Fruit fly (Drosophila melanogaster) whole organism, embryonic: ENCODE results near the gene CG9302.
A peak's percentile ranks its signal among the peaks of the same experiment; 100 is the strongest.

Experiments used
- B-H1 ChIP-seq: fragments of 200-800 bp; sonication (Bioruptor generic); IDR thresholded peaks from 3 replicates; pipeline ENCODE4 v1.3.6; 2022; ENCODE audit warnings: missing biosample characterization, missing genetic modification characterization
- C15 ChIP-seq: fragments of 200-800 bp; sonication (Bioruptor generic); IDR thresholded peaks from 3 replicates; pipeline ENCODE4 v1.3.6; 2022; ENCODE audit warnings: missing biosample characterization, missing genetic modification characterization
- CG1024 ChIP-seq: fragments of 200-800 bp; sonication (Bioruptor generic); IDR thresholded peaks from 2 replicates; pipeline ENCODE4 v1.3.6; 2022; ENCODE audit warnings: missing biosample characterization, missing genetic modification characterization
- CG10366 ChIP-seq: fragments of 200-800 bp; sonication (Bioruptor generic); IDR thresholded peaks from 2 replicates; pipeline ENCODE4 v1.3.6; 2022; ENCODE audit warnings: missing biosample characterization, missing genetic modification characterization
- CG10565 ChIP-seq: fragments of 200-800 bp; sonication (Bioruptor generic); optimal IDR thresholded peaks from 3 replicates; lab custom pipeline; 2016; ENCODE audit warnings: missing biosample characterization, mild to moderate bottlenecking, missing genetic modification characterization
- CG10654 ChIP-seq: fragments of 200-800 bp; sonication (Bioruptor generic); optimal IDR thresholded peaks from 2 replicates; lab custom pipeline; 2016; ENCODE audit warnings: missing biosample characterization, missing genetic modification characterization
- CG12104 ChIP-seq: fragments of 200-800 bp; sonication (Bioruptor generic); optimal IDR thresholded peaks from 3 replicates; lab custom pipeline; 2016; ENCODE audit warnings: missing biosample characterization, missing genetic modification characterization
- CG14050 ChIP-seq: fragments of 200-800 bp; sonication (Bioruptor generic); IDR thresholded peaks from 3 replicates; pipeline ENCODE4 v1.3.6; 2022; ENCODE audit warnings: missing biosample characterization, missing genetic modification characterization
- CG17328 ChIP-seq: fragments of 200-800 bp; sonication (Bioruptor generic); IDR thresholded peaks from 2 replicates; pipeline ENCODE4 v1.3.6; 2022; ENCODE audit warnings: missing biosample characterization, missing genetic modification characterization
- CG2202 ChIP-seq: fragments of 200-800 bp; sonication (Bioruptor generic); optimal IDR thresholded peaks from 2 replicates; lab custom pipeline; 2018; ENCODE audit warnings: missing biosample characterization, mild to moderate bottlenecking, missing genetic modification characterization
- CG34376 ChIP-seq: fragments of 200-800 bp; sonication (Bioruptor generic); optimal IDR thresholded peaks from 2 replicates; lab custom pipeline; 2018; ENCODE audit warnings: missing biosample characterization, mild to moderate bottlenecking, missing genetic modification characterization
- CG34422 ChIP-seq: fragments of 200-800 bp; sonication (Bioruptor generic); IDR thresholded peaks from 3 replicates; pipeline ENCODE4 v1.3.6; 2022; ENCODE audit warnings: missing biosample characterization, missing genetic modification characterization
- CG4820 ChIP-seq: fragments of 200-800 bp; sonication (Bioruptor generic); optimal IDR thresholded peaks from 3 replicates; lab custom pipeline; 2016; ENCODE audit warnings: missing biosample characterization, missing genetic modification characterization
- CG6272 ChIP-seq: fragments of 200-800 bp; sonication (Bioruptor generic); IDR thresholded peaks from 2 replicates; pipeline ENCODE4 v1.3.6; 2022; ENCODE audit warnings: missing biosample characterization, missing genetic modification characterization
- CG6791 ChIP-seq: fragments of 200-800 bp; sonication (Bioruptor generic); IDR thresholded peaks from 3 replicates; pipeline ENCODE4 v1.3.6; 2022; ENCODE audit warnings: missing biosample characterization, missing genetic modification characterization; ENCODE audit not compliant: partially characterized antibody
- CG7963 ChIP-seq: fragments of 200-800 bp; sonication (Bioruptor generic); IDR thresholded peaks from 3 replicates; pipeline ENCODE4 v1.3.6; 2022; ENCODE audit warnings: missing biosample characterization, missing genetic modification characterization; ENCODE audit not compliant: partially characterized antibody
- CG8290 ChIP-seq, 3 experiments: fragments of 200-800 bp; sonication (Bioruptor generic); optimal IDR thresholded peaks; 2 replicates each; lab custom pipeline; 2016 to 2019; ENCODE audit warnings: missing biosample characterization in 3 of 3, missing genetic modification characterization in 3 of 3, mild to moderate bottlenecking in 2 of 3, moderate library complexity in 1 of 3
- CG8388 ChIP-seq: fragments of 200-800 bp; sonication (Bioruptor generic); optimal IDR thresholded peaks from 2 replicates; lab custom pipeline; 2019; ENCODE audit warnings: missing biosample characterization, mild to moderate bottlenecking, missing genetic modification characterization, moderate library complexity
- CG8924 ChIP-seq: fragments of 200-800 bp; optimal IDR thresholded peaks from 3 replicates; lab custom pipeline; 2019; ENCODE audit warnings: missing biosample characterization, mild to moderate bottlenecking, missing genetic modification characterization, moderate library complexity
- Doc3 ChIP-seq: fragments of 200-800 bp; sonication (Bioruptor generic); IDR thresholded peaks from 3 replicates; pipeline ENCODE4 v1.3.6; 2022; ENCODE audit warnings: missing biosample characterization, missing genetic modification characterization; ENCODE audit not compliant: partially characterized antibody
- ERR ChIP-seq: fragments of 200-800 bp; sonication (Bioruptor generic); optimal IDR thresholded peaks from 2 replicates; lab custom pipeline; 2016; ENCODE audit warnings: missing biosample characterization, missing genetic modification characterization
- Lim3 ChIP-seq: fragments of 200-800 bp; sonication (Bioruptor generic); IDR thresholded peaks from 2 replicates; pipeline ENCODE4 v1.3.6; 2022; ENCODE audit warnings: missing biosample characterization, missing genetic modification characterization
- Max ChIP-seq: fragments of 200-800 bp; sonication (Bioruptor generic); optimal IDR thresholded peaks from 2 replicates; lab custom pipeline; 2016; ENCODE audit warnings: missing biosample characterization, mild to moderate bottlenecking, missing genetic modification characterization
- Oli ChIP-seq: fragments of 200-800 bp; sonication (Bioruptor generic); optimal IDR thresholded peaks from 2 replicates; lab custom pipeline; 2018; ENCODE audit warnings: missing biosample characterization, mild to moderate bottlenecking, missing genetic modification characterization, moderate library complexity
- Opbp ChIP-seq: fragments of 200-800 bp; sonication (Bioruptor generic); IDR thresholded peaks from 3 replicates; pipeline ENCODE4 v1.3.6; 2022; ENCODE audit warnings: missing biosample characterization, missing genetic modification characterization; ENCODE audit not compliant: partially characterized antibody
- PHDP ChIP-seq: fragments of 200-800 bp; sonication (Bioruptor generic); optimal IDR thresholded peaks from 3 replicates; lab custom pipeline; 2018; ENCODE audit warnings: missing biosample characterization, mild to moderate bottlenecking, missing genetic modification characterization, moderate library complexity
- Ravus ChIP-seq: fragments of 200-800 bp; sonication (Bioruptor generic); IDR thresholded peaks from 2 replicates; pipeline ENCODE4 v1.3.6; 2022; ENCODE audit warnings: missing biosample characterization, missing genetic modification characterization
- Tbp ChIP-seq: fragments of >200 bp; optimal IDR thresholded peaks from 2 replicates; lab custom pipeline; 2018; ENCODE audit warnings: missing biosample characterization, missing genetic modification characterization
- ap ChIP-seq: fragments of 200-800 bp; sonication (Bioruptor generic); IDR thresholded peaks from 2 replicates; pipeline ENCODE4 v1.3.6; 2022; ENCODE audit warnings: missing biosample characterization, missing genetic modification characterization
- bbx ChIP-seq: fragments of 200-800 bp; sonication (Bioruptor generic); IDR thresholded peaks from 2 replicates; pipeline ENCODE4 v1.3.6; 2022; ENCODE audit warnings: missing biosample characterization, missing genetic modification characterization; ENCODE audit not compliant: partially characterized antibody
- cato ChIP-seq: fragments of 200-800 bp; sonication (Bioruptor generic); optimal IDR thresholded peaks from 2 replicates; lab custom pipeline; 2016; ENCODE audit warnings: missing biosample characterization, missing genetic modification characterization, borderline replicate concordance
- cg ChIP-seq: fragments of 200-800 bp; sonication (Bioruptor generic); optimal IDR thresholded peaks from 3 replicates; lab custom pipeline; 2019; ENCODE audit warnings: missing biosample characterization, mild to moderate bottlenecking, missing genetic modification characterization, moderate library complexity
- danr ChIP-seq: fragments of 200-800 bp; sonication (Bioruptor generic); IDR thresholded peaks from 2 replicates; pipeline ENCODE4 v1.3.6; 2022; ENCODE audit warnings: missing biosample characterization, missing genetic modification characterization
- dmrt11E ChIP-seq: fragments of 200-800 bp; sonication (Bioruptor generic); optimal IDR thresholded peaks from 3 replicates; lab custom pipeline; 2018; ENCODE audit warnings: missing biosample characterization, mild to moderate bottlenecking, missing genetic modification characterization, moderate library complexity
- ewg ChIP-seq: fragments of 200-800 bp; sonication (Bioruptor generic); optimal IDR thresholded peaks from 3 replicates; lab custom pipeline; 2017; ENCODE audit warnings: mild to moderate bottlenecking, missing biosample characterization, missing genetic modification reagents, missing genetic modification characterization
- gce ChIP-seq: fragments of 200-800 bp; sonication (Bioruptor generic); IDR thresholded peaks from 3 replicates; pipeline ENCODE4 v1.3.6; 2022; ENCODE audit warnings: missing biosample characterization, missing genetic modification characterization
- h ChIP-seq: fragments of >200 bp; optimal IDR thresholded peaks from 2 replicates; lab custom pipeline; 2017
- ind ChIP-seq: fragments of 200-800 bp; sonication (Bioruptor generic); optimal IDR thresholded peaks from 3 replicates; lab custom pipeline; 2016; ENCODE audit warnings: missing biosample characterization, missing genetic modification characterization
- insv ChIP-seq, 2 experiments: fragments of 200-800 bp; sonication (Bioruptor generic); optimal IDR thresholded peaks; 3 replicates each; lab custom pipeline; 2016 to 2018; ENCODE audit warnings: missing biosample characterization in 2 of 2, missing genetic modification characterization in 2 of 2
- kah ChIP-seq: fragments of 200-800 bp; sonication (Bioruptor generic); optimal IDR thresholded peaks from 2 replicates; lab custom pipeline; 2018; ENCODE audit warnings: missing biosample characterization, mild to moderate bottlenecking, missing genetic modification characterization
- kni ChIP-seq: fragments of 200-800 bp; sonication (Bioruptor generic); optimal IDR thresholded peaks from 3 replicates; lab custom pipeline; 2017; ENCODE audit warnings: mild to moderate bottlenecking, missing biosample characterization, missing genetic modification reagents, missing genetic modification characterization
- knrl ChIP-seq: fragments of 200-800 bp; sonication (Bioruptor generic); IDR thresholded peaks from 3 replicates; pipeline ENCODE4 v1.3.6; 2022; ENCODE audit warnings: missing biosample characterization, missing genetic modification characterization; ENCODE audit not compliant: partially characterized antibody
- lola ChIP-seq, 3 experiments: fragments of >200 bp in 2 of 3; fragments of 200-800 bp in 1 of 3; sonication (Bioruptor generic) in 1 of 3; optimal IDR thresholded peaks; 2 replicates each; lab custom pipeline; 2017 to 2019; ENCODE audit warnings: missing biosample characterization in 3 of 3, missing genetic modification characterization in 3 of 3, mild to moderate bottlenecking in 1 of 3, moderate library complexity in 1 of 3
- onecut ChIP-seq: fragments of 200-800 bp; sonication (Bioruptor generic); IDR thresholded peaks from 2 replicates; pipeline ENCODE4 v1.3.6; 2022; ENCODE audit warnings: missing biosample characterization, missing genetic modification characterization
- sd ChIP-seq: fragments of 200-800 bp; sonication (Bioruptor generic); optimal IDR thresholded peaks from 3 replicates; lab custom pipeline; 2018; ENCODE audit warnings: missing biosample characterization, mild to moderate bottlenecking, missing genetic modification characterization, moderate library complexity
- sens ChIP-seq: fragments of 200-800 bp; sonication (Bioruptor generic); peaks from one replicate; lab custom pipeline; 2016; ENCODE audit warnings: missing biosample characterization, missing genetic modification characterization
- slp2 ChIP-seq: fragments of 200-800 bp; sonication (Bioruptor generic); optimal IDR thresholded peaks from 2 replicates; lab custom pipeline; 2016; ENCODE audit warnings: missing biosample characterization, missing genetic modification characterization
- sr ChIP-seq: fragments of 200-800 bp; sonication (Bioruptor generic); IDR thresholded peaks from 3 replicates; pipeline ENCODE4 v1.3.6; 2022; ENCODE audit warnings: missing biosample characterization, missing genetic modification characterization
- twi ChIP-seq: fragments of 200-800 bp; optimal IDR thresholded peaks from 2 replicates; lab custom pipeline; 2019; ENCODE audit warnings: missing biosample characterization, mild to moderate bottlenecking, missing genetic modification characterization, moderate library complexity
- yki ChIP-seq: fragments of >200 bp; optimal IDR thresholded peaks from 3 replicates; lab custom pipeline; 2018

The CG9302 gene

dm6 chr2L:13378488-13378964 is at the start of gene CG9302, which contains the start of gene beta'COP (continued):
- TF ChIP-seq CG10565 (GFP tag; lab: Kevin White, UChicago) (no peak), sd (no peak), CG10366 (GFP tag; lab: Robert Waterston, UW) (peak; percentile 41; the same call in 1 of the 2 replicates), CG8388 (GFP tag; lab: Kevin White, UChicago) (peak; percentile 50), CG4820 (GFP tag; lab: Kevin White, UChicago) (peak; percentile 46), Max (GFP tag; lab: Kevin White, UChicago) (peak; percentile 64), Lim3 (GFP tag; lab: Robert Waterston, UW) (no peak), CG34422 (GFP tag; lab: Robert Waterston, UW) (0 out of 3 replicates have a peak, but pooled peaks have one; percentile 57), CG2202 (tag; lab: Kevin White, UChicago) (peak; percentile 10), bbx (GFP tag; lab: Robert Waterston, UW) (no peak; the same call in 1 of the 2 replicates), Tbp (no peak), CG12104 (peak; percentile 64), sens (GFP tag; lab: Kevin White, UChicago) (peak; percentile 86), Ravus (GFP tag; lab: Robert Waterston, UW) (no peak), knrl (GFP tag; lab: Robert Waterston, UW) (peak; percentile 82), CG8290 (GFP tag; optimal IDR thresholded peaks at IDR 0.05; lab: Kevin White, UChicago) (peak; percentile 47), CG8290 (tag; optimal IDR thresholded peaks at IDR 0.05; lab: Kevin White, UChicago) (peak in 1 of 2 experiments; percentile 15), cg (GFP tag; lab: Kevin White, UChicago) (no peak), onecut (0 out of 2 replicates have a peak, but pooled peaks have one; percentile 17), CG7963 (GFP tag; lab: Robert Waterston, UW) (0 out of 3 replicates have a peak, but pooled peaks have one; percentile 23), CG6791 (GFP tag; lab: Robert Waterston, UW) (peak; percentile 58; the same call in 1 of the 3 replicates), h (lab: Kevin White, UChicago) (no peak), Oli (tag; lab: Kevin White, UChicago) (peak; percentile 59), dmrt11E (tag; lab: Kevin White, UChicago) (peak; percentile 67), B-H1 (peak; percentile 16; the same call in 1 of the 3 replicates), PHDP (tag; lab: Kevin White, UChicago) (peak; percentile 56), twi (peak; percentile 65), kni (GFP tag; lab: Kevin White, UChicago) (no peak), danr (peak; percentile 47; the same call in 1 of the 2 replicates), ind (GFP tag; lab: Kevin White, UChicago) (peak; percentile 73), ewg (GFP tag; lab: Kevin White, UChicago) (peak; percentile 47), CG10654 (GFP tag; lab: Kevin White, UChicago) (peak; percentile 53), CG6272 (GFP tag; lab: Robert Waterston, UW) (peak; percentile 58; the same call in 1 of the 2 replicates), CG8924 (tag; lab: Kevin White, UChicago) (peak; percentile 72), ERR (no peak), yki (lab: Kevin White, UChicago) (no peak), insv (GFP tag; optimal IDR thresholded peaks at IDR 0.05; lab: Kevin White, UChicago) (peak in 1 of 2 experiments; percentile 37), CG17328 (GFP tag; lab: Robert Waterston, UW) (no peak), slp2 (GFP tag; lab: Kevin White, UChicago) (peak; percentile 21), C15 (GFP tag; lab: Robert Waterston, UW) (no peak), kah (peak; percentile 7), ap (GFP tag; lab: Robert Waterston, UW) (no peak), CG14050 (GFP tag; lab: Robert Waterston, UW) (no peak), lola (GFP tag; optimal IDR thresholded peaks at IDR 0.05; lab: Kevin White, UChicago) (peak in 1 of 3 experiments; percentile 75), sr (GFP tag; lab: Robert Waterston, UW) (no peak), CG1024 (no peak), Opbp (peak; percentile 68), CG34376 (GFP tag; lab: Kevin White, UChicago) (no peak), cato (GFP tag; lab: Kevin White, UChicago) (peak; percentile 50), Doc3 (peak; percentile 57), gce (GFP tag; lab: Robert Waterston, UW) (no peak)
